Worm (Caenorhabditis elegans): ENCODE data around the gene trcs-2.
A peak's percentile ranks its signal among the peaks of the same experiment; 100 is the strongest.

trcs-2 gene

DNA sequence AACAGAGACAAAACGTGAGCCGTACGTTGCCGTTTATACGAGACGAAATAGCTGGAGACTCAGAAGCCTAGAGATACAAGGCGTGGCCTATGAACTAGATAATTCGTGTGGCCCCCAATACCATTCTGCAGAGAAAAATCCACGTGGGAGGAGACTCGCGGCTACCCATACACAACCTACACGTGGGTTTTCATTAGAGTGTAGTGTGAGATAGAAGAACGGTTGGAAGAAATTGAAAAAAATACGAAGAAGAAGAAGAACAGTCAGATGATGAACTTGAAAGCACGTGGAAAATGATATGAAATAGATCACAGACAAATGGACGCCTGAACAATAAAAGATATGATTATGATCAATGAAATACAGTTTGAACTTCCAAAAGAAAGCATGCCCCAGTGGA is 42.9 kb downstream of the trcs-2 start:
- TF ChIP-seq nhr-90 (tag; optimal IDR thresholded peaks at IDR 0.05; ENCODE audit: poor library complexity) (peak; percentile 13), nhr-20 (tag; optimal IDR thresholded peaks at IDR 0.05) (peak; percentile 90), nhr-85 (tag) (peak; percentile 90), tbx-2 (tag; optimal IDR thresholded peaks at IDR 0.05) (peak; percentile 31), lin-35 (GFP tag; optimal IDR thresholded peaks at IDR 0.05) (peak in 1 of 2 experiments; percentile 25), mdl-1 (tag; optimal IDR thresholded peaks at IDR 0.05) (peak in 1 of 2 experiments; percentile 76), egl-27 (tag; optimal IDR thresholded peaks at IDR 0.05) (no peak), efl-3 (GFP tag; optimal IDR thresholded peaks at IDR 0.05) (no peak), C04F5.9 (tag; optimal IDR thresholded peaks at IDR 0.05) (no peak), blmp-1 (tag; optimal IDR thresholded peaks at IDR 0.05) (peak; percentile 42), nhr-71 (tag; optimal IDR thresholded peaks at IDR 0.05) (peak; percentile 46), elt-3 (tag; optimal IDR thresholded peaks at IDR 0.05) (peak in 2 of 6 experiments; percentile 57 to 60), lin-14 (GFP tag; optimal IDR thresholded peaks at IDR 0.05) (peak; percentile 56), snu-23 (GFP tag; optimal IDR thresholded peaks at IDR 0.05) (peak; percentile 29)

DNA sequence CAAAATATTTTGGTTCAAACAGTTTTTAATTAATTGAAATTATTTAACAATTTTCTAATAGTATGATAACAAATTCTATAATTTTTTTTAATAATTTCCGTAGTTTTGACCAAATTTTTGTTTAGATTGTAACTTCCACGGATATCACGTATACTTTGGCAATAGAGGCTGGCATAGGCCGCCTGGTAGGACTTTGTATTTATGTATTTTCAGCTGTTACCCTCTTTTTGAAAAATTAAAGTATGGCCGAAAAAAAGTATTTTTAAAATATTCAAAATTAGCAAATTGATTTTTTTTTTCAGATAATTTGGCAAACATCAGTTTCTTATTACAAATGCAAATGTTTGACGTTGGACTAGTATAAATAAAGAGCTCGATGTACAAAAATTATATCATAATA is 44.2 kb downstream of the trcs-2 start, which contains the start of the genes nsph-1.1 and K08F8.15:
nsph-1.1 (plus strand) TSS at position 301 of the 400 bp plus-strand sequence.
K08F8.15 (plus strand) TSS at position 335 of the 400 bp plus-strand sequence.
- TF ChIP-seq xbp-1 (tag; optimal IDR thresholded peaks at IDR 0.05) (no peak), lin-35 (GFP tag; optimal IDR thresholded peaks at IDR 0.05) (no peak), rnt-1 (tag; optimal IDR thresholded peaks at IDR 0.05) (no peak), pqm-1 (tag; optimal IDR thresholded peaks at IDR 0.05) (no peak), fkh-4 (tag; optimal IDR thresholded peaks at IDR 0.05; ENCODE audit: borderline replicate concordance) (no peak), nhr-237 (tag; optimal IDR thresholded peaks at IDR 0.05) (no peak), fkh-10 (GFP tag; optimal IDR thresholded peaks at IDR 0.05) (no peak), snpc-4 (tag; optimal IDR thresholded peaks at IDR 0.05) (no peak)

DNA sequence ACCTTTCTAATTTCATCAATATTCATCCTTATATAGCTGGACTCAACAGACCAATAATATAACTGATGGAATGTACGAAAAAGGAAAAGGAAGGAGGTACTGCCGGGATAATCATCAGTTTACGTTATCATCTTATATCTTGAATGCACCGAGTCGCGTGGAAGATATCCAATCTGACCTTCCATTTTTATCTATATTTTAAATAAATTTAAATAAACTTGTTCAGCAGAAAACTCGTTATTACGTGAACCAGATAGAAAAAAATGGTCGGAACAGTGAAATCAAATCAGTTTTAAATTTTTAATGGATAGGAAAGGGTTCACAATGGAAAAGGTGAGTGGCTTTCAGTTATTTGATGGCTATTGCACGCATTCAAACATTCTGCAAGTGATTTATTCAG is 44.6 kb downstream of the trcs-2 start, which contains the start of gene pah-1:
pah-1 (minus strand) TSS at position 101 of the 400 bp plus-strand sequence.
- TF ChIP-seq fkh-10 (GFP tag; optimal IDR thresholded peaks at IDR 0.05) (no peak), sptf-1 (tag; optimal IDR thresholded peaks at IDR 0.05) (no peak)

DNA sequence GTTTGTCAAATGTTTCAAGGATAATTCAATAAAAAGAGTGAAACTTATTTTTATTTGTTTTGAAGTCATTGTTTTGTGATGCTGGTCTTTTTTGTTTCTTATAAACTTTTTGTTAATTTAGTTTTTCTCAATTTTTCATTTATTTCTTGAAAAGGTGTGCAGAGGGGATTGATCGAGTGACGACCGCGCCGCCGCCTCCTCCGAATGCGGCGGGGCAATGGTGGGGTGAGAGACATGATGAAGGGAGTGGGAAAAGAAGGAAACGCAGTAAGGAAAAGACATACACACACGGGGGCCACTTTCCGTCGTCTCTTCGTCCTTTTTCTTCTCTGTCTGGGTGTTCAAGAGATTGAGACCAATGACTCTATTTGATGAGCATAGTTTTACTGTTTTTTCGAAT is 47.1 kb downstream of the trcs-2 start:
- TF ChIP-seq snu-23 (GFP tag; optimal IDR thresholded peaks at IDR 0.05) (peak; percentile 31), rnt-1 (tag; optimal IDR thresholded peaks at IDR 0.05) (peak; percentile 11), efl-1 (optimal IDR thresholded peaks at IDR 0.05) (peak in 1 of 2 experiments; percentile 15), efl-1 (GFP tag; optimal IDR thresholded peaks at IDR 0.05 in 1 of 2) (peak in 1 of 2 experiments; percentile 57), mep-1 (tag; optimal IDR thresholded peaks at IDR 0.05) (peak; percentile 36), lsy-2 (tag; optimal IDR thresholded peaks at IDR 0.05) (peak in 1 of 2 experiments; percentile 36), unc-130 (tag; optimal IDR thresholded peaks at IDR 0.05) (no peak), ceh-82 (tag; optimal IDR thresholded peaks at IDR 0.05) (peak in 1 of 3 experiments; percentile 7), blmp-1 (tag; optimal IDR thresholded peaks at IDR 0.05) (peak; percentile 18), lin-35 (GFP tag; optimal IDR thresholded peaks at IDR 0.05) (peak in 1 of 2 experiments; percentile 35), ama-1 (optimal IDR thresholded peaks at IDR 0.05) (no peak), F16B12.6 (tag; optimal IDR thresholded peaks at IDR 0.05) (peak; percentile 18), swsn-7 (tag; optimal IDR thresholded peaks at IDR 0.05) (no peak), lin-14 (GFP tag; optimal IDR thresholded peaks at IDR 0.05) (peak; percentile 60), dpl-1 (GFP tag; optimal IDR thresholded peaks at IDR 0.05) (peak in 1 of 3 experiments; percentile 4), nhr-20 (tag; optimal IDR thresholded peaks at IDR 0.05) (peak; percentile 12)

DNA sequence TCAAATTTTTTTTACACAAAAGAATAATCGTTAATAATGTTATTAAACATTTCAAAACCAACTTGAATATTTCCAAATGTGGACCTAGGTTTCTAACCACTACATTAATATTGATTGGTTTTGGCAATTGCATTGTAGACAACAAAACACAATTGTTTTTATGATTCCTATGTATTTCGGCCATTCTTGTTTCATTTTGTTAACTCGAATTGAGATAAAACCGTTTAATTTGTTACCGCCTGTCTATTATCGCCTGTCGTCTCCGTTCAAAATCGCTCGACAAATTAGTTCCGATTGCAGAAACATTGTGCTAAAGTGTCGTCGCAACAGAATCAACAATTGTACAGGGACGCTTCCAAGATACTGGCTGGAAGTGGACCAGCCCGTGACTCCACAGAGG is 48.4 kb downstream of the trcs-2 start, which contains the start of gene let-19:
let-19 (plus strand) TSS at position 301 of the 400 bp plus-strand sequence.
- TF ChIP-seq unc-98 (GFP tag; IDR thresholded peaks at IDR 0.05): no peak
- TF ChIP-seq lsy-2 (tag; optimal IDR thresholded peaks at IDR 0.05): no peak
- no peak for TF ChIP-seq C04F5.9 (tag; optimal IDR thresholded peaks at IDR 0.05)
